Worm (Caenorhabditis elegans) whole organism, mixed stage, embryonic: ENCODE data around the gene pqn-79.

Source experiments
- ceh-43 ChIP-seq: fragments of 200-800 bp; sonication (Bioruptor generic); optimal IDR thresholded peaks from 2 replicates; lab custom pipeline; 2018; ENCODE audit warnings: mild to moderate bottlenecking, missing genetic modification characterization, moderate library complexity, missing compliant biosample characterization
- cnd-1 ChIP-seq: fragments of 200-800 bp; sonication (Bioruptor generic); optimal IDR thresholded peaks from 2 replicates; lab custom pipeline; 2018; ENCODE audit warnings: mild to moderate bottlenecking, missing genetic modification characterization, missing compliant biosample characterization
- elt-1 ChIP-seq: sonication (generic microtip); optimal IDR thresholded peaks from 2 replicates; lab custom pipeline; 2017; ENCODE audit warnings: missing genetic modification characterization, mild to moderate bottlenecking, missing compliant biosample characterization, antibody characterized with exemption, moderate library complexity, borderline replicate concordance; ENCODE audit not compliant: insufficient read depth
- ham-2 ChIP-seq: fragments of 200-800 bp; sonication (Bioruptor generic); optimal IDR thresholded peaks from 2 replicates; lab custom pipeline; 2018; ENCODE audit warnings: mild to moderate bottlenecking, missing genetic modification characterization, missing compliant biosample characterization
- lsy-2 ChIP-seq: fragments of 150-350 bp; optimal IDR thresholded peaks from 2 replicates; lab custom pipeline; 2014; ENCODE audit warnings: missing biosample characterization, missing genetic modification characterization
- mep-1 ChIP-seq: fragments of 150-350 bp; optimal IDR thresholded peaks from 2 replicates; lab custom pipeline; 2017; ENCODE audit warnings: missing biosample characterization, missing genetic modification reagents, missing genetic modification characterization, inconsistent platforms
- nhr-12 ChIP-seq: fragments of 150-350 bp; optimal IDR thresholded peaks from 2 replicates; lab custom pipeline; 2014; ENCODE audit warnings: missing biosample characterization, missing genetic modification characterization
- nhr-76 ChIP-seq: sonication (generic microtip); optimal IDR thresholded peaks from 2 replicates; lab custom pipeline; 2017; ENCODE audit warnings: missing biosample characterization, missing genetic modification characterization
- pha-4 ChIP-seq: fragments of 150-350 bp; optimal IDR thresholded peaks from 2 replicates; lab custom pipeline; 2018; ENCODE audit warnings: missing biosample characterization, missing genetic modification reagents, missing genetic modification characterization
- sem-2 ChIP-seq: fragments of 200-800 bp; sonication (Bioruptor generic); optimal IDR thresholded peaks from 2 replicates; lab custom pipeline; 2018; ENCODE audit warnings: mild to moderate bottlenecking, missing genetic modification characterization, missing compliant biosample characterization
- snpc-4 ChIP-seq: fragments of 150-350 bp; optimal IDR thresholded peaks from 2 replicates; lab custom pipeline; 2014; ENCODE audit warnings: missing biosample characterization, missing genetic modification characterization
- unc-39 ChIP-seq: fragments of 150-350 bp; optimal IDR thresholded peaks from 2 replicates; lab custom pipeline; 2014; ENCODE audit warnings: missing biosample characterization, missing genetic modification characterization
- ztf-11 ChIP-seq: fragments of 150-350 bp; optimal IDR thresholded peaks from 2 replicates; lab custom pipeline; 2014; ENCODE audit warnings: missing biosample characterization, missing genetic modification characterization

DNA sequence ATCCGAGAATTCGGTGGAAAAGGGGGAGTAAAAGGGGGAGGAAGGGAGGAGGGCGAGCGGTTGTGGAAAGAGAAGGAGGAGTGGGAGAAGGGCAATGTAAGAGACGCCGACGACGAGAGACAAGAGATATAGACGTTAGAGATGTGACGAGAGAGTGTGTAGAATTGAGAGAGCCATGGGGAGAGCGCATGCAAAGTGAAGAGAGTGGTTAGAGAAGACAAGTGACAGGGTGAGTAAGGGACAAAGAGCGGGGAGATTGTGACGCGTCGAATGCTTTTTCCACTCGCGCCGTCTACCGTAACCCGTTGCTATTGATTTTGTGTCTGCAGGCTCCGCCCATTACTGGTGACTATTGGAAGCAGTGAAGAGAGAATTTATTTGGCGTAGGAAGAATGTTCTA is 24.6 kb upstream of the pqn-79 start:
- no peak for TF ChIP-seq nhr-12 (tag; lab: Kevin White, UChicago)
- no peak for TF ChIP-seq nhr-76 (tag; lab: Kevin White, UChicago)
- no peak for TF ChIP-seq unc-39 (tag; lab: Kevin White, UChicago)
- TF ChIP-seq ham-2 (GFP tag; lab: Kevin White, UChicago): peak; percentile 74
- TF ChIP-seq pha-4 (tag; lab: Kevin White, UChicago): peak; percentile 89
- TF ChIP-seq cnd-1 (tag; lab: Kevin White, UChicago): no peak
- no peak for TF ChIP-seq snpc-4 (tag; lab: Kevin White, UChicago)
- TF ChIP-seq mep-1: peak; percentile 43
- peak; percentile 22 for TF ChIP-seq elt-1 (tag; lab: Kevin White, UChicago)
- no peak for TF ChIP-seq sem-2 (GFP tag; lab: Kevin White, UChicago)
- peak; percentile 25 for TF ChIP-seq ztf-11 (tag; lab: Kevin White, UChicago)
- TF ChIP-seq ceh-43 (GFP tag; lab: Kevin White, UChicago): no peak
- TF ChIP-seq lsy-2 (tag; lab: Kevin White, UChicago): peak; percentile 97
